Worm (Caenorhabditis elegans) whole organism, young adult: Measurements from ENCODE around the gene asp-1.
"Not testable (repeated sequence)": the region's sequence is repeated elsewhere in the genome, so short reads cannot be mapped to it uniquely, and the experiment has no call there.

ENCODE experiments used
- B0019.2 ChIP-seq: fragments of 200-800 bp; sonication (Bioruptor generic); conservative IDR thresholded peaks from 2 replicates; pipeline ENCODE4 v1.3.6; 2022; ENCODE audit warnings: missing genetic modification reagents, missing genetic modification characterization, missing compliant biosample characterization
- C17E4.6 ChIP-seq: fragments of 200-800 bp; sonication (Bioruptor generic); IDR thresholded peaks from 2 replicates; pipeline ENCODE4 v1.3.6; 2022; ENCODE audit warnings: missing genetic modification reagents, missing genetic modification characterization, missing compliant biosample characterization
- F22D6.2 ChIP-seq: sonication (generic microtip); optimal IDR thresholded peaks from 2 replicates; lab custom pipeline; 2016; ENCODE audit warnings: mild to moderate bottlenecking, missing genetic modification characterization, missing compliant biosample characterization
- F33H1.4 ChIP-seq: fragments of 200-800 bp; sonication (Bioruptor generic); IDR thresholded peaks from 2 replicates; pipeline ENCODE4 v1.3.6; 2022; ENCODE audit warnings: missing genetic modification reagents, missing genetic modification characterization, missing compliant biosample characterization
- F37B4.10 ChIP-seq: fragments of 200-800 bp; sonication (Bioruptor generic); IDR thresholded peaks from 2 replicates; pipeline ENCODE4 v1.3.6; 2022; ENCODE audit warnings: missing genetic modification characterization, missing compliant biosample characterization
- K11D2.4 ChIP-seq: fragments of 200-800 bp; sonication (Bioruptor generic); IDR thresholded peaks from 2 replicates; pipeline ENCODE4 v1.3.6; 2022; ENCODE audit warnings: missing genetic modification reagents, missing genetic modification characterization, missing compliant biosample characterization
- T07F8.4 ChIP-seq: sonication (generic microtip); optimal IDR thresholded peaks from 2 replicates; lab custom pipeline; 2016; ENCODE audit warnings: mild to moderate bottlenecking, missing genetic modification characterization, moderate library complexity, missing compliant biosample characterization
- Y53F4B.3 ChIP-seq: fragments of 200-800 bp; sonication (Bioruptor generic); IDR thresholded peaks from 2 replicates; pipeline ENCODE4 v1.3.6; 2022; ENCODE audit warnings: missing genetic modification reagents, missing genetic modification characterization, missing compliant biosample characterization
- Y56A3A.18 ChIP-seq: fragments of 200-800 bp; sonication (Bioruptor generic); IDR thresholded peaks from 2 replicates; pipeline ENCODE4 v1.3.6; 2022; ENCODE audit warnings: missing genetic modification reagents, missing genetic modification characterization, missing compliant biosample characterization
- Y95B8A.8 ChIP-seq: fragments of 200-800 bp; sonication (Bioruptor generic); IDR thresholded peaks from 2 replicates; pipeline ENCODE4 v1.3.6; 2022; ENCODE audit warnings: missing genetic modification reagents, missing genetic modification characterization, missing compliant biosample characterization
- aptf-2 ChIP-seq: fragments of 200-800 bp; sonication (Bioruptor generic); conservative IDR thresholded peaks from 2 replicates; pipeline ENCODE4 v1.3.6; 2022; ENCODE audit warnings: missing genetic modification reagents, missing genetic modification characterization, missing compliant biosample characterization
- aptf-3 ChIP-seq: fragments of 200-800 bp; sonication (Bioruptor generic); IDR thresholded peaks from 2 replicates; pipeline ENCODE4 v1.3.6; 2022; ENCODE audit warnings: missing genetic modification characterization, missing compliant biosample characterization
- attf-3 ChIP-seq: fragments of 200-800 bp; sonication (Bioruptor generic); conservative IDR thresholded peaks from 2 replicates; pipeline ENCODE4 v1.3.6; 2022; ENCODE audit warnings: missing genetic modification reagents, missing genetic modification characterization, missing compliant biosample characterization
- attf-5 ChIP-seq: fragments of 200-800 bp; sonication (Bioruptor generic); optimal IDR thresholded peaks from 2 replicates; lab custom pipeline; 2018; ENCODE audit warnings: mild to moderate bottlenecking, missing genetic modification characterization, missing compliant biosample characterization
- ccch-3 ChIP-seq: fragments of 200-800 bp; sonication (Bioruptor generic); optimal IDR thresholded peaks from 2 replicates; lab custom pipeline; 2018; ENCODE audit warnings: mild to moderate bottlenecking, missing genetic modification characterization, missing compliant biosample characterization
- cebp-2 ChIP-seq: fragments of 200-800 bp; sonication (Bioruptor generic); IDR thresholded peaks from 2 replicates; pipeline ENCODE4 v1.3.6; 2022; ENCODE audit warnings: missing genetic modification characterization, missing compliant biosample characterization
- ceh-40 ChIP-seq: fragments of 200-800 bp; sonication (Bioruptor generic); IDR thresholded peaks from 2 replicates; pipeline ENCODE4 v1.3.6; 2022; ENCODE audit warnings: missing genetic modification characterization, missing compliant biosample characterization
- ceh-58 ChIP-seq: fragments of 200-800 bp; sonication (Bioruptor generic); IDR thresholded peaks from 2 replicates; pipeline ENCODE4 v1.3.6; 2022; ENCODE audit warnings: missing genetic modification characterization, missing compliant biosample characterization
- chd-7 ChIP-seq: sonication (generic microtip); optimal IDR thresholded peaks from 2 replicates; lab custom pipeline; 2016; ENCODE audit warnings: mild to moderate bottlenecking, missing genetic modification characterization, moderate library complexity, missing compliant biosample characterization
- efl-1 ChIP-seq: fragments of 150-350 bp; optimal IDR thresholded peaks from 2 replicates; lab custom pipeline; 2014; ENCODE audit warnings: missing biosample characterization, missing genetic modification reagents, missing genetic modification characterization
- egl-18 ChIP-seq: fragments of 200-800 bp; sonication (Bioruptor generic); IDR thresholded peaks from 2 replicates; pipeline ENCODE4 v1.3.6; 2022; ENCODE audit warnings: missing genetic modification reagents, missing genetic modification characterization, missing compliant biosample characterization
- egl-44 ChIP-seq: fragments of 200-800 bp; sonication (Bioruptor generic); IDR thresholded peaks from 2 replicates; pipeline ENCODE4 v1.3.6; 2022; ENCODE audit warnings: missing genetic modification reagents, missing genetic modification characterization, missing compliant biosample characterization
- egrh-3 ChIP-seq: fragments of 200-800 bp; sonication (Bioruptor generic); IDR thresholded peaks from 2 replicates; pipeline ENCODE4 v1.3.6; 2022; ENCODE audit warnings: missing genetic modification reagents, missing genetic modification characterization, missing compliant biosample characterization
- hlh-12 ChIP-seq: sonication (generic microtip); optimal IDR thresholded peaks from 2 replicates; lab custom pipeline; 2016; ENCODE audit warnings: missing genetic modification characterization, missing compliant biosample characterization
- lin-26 ChIP-seq: fragments of 200-800 bp; sonication (Bioruptor generic); IDR thresholded peaks from 2 replicates; pipeline ENCODE4 v1.3.6; 2022; ENCODE audit warnings: missing genetic modification reagents, missing genetic modification characterization, missing compliant biosample characterization
- lin-40 ChIP-seq: sonication (generic microtip); optimal IDR thresholded peaks from 2 replicates; lab custom pipeline; 2016; ENCODE audit warnings: missing genetic modification characterization, mild to moderate bottlenecking, missing compliant biosample characterization, missing genotype, missing genetic modification reagents
- lsl-1 ChIP-seq: fragments of 200-800 bp; sonication (Bioruptor generic); optimal IDR thresholded peaks from 2 replicates; lab custom pipeline; 2018; ENCODE audit warnings: mild to moderate bottlenecking, missing genetic modification characterization, moderate library complexity, missing compliant biosample characterization
- mcd-1 ChIP-seq: fragments of 200-800 bp; sonication (Bioruptor generic); IDR thresholded peaks from 2 replicates; pipeline ENCODE4 v1.3.6; 2022; ENCODE audit warnings: missing genetic modification reagents, missing genetic modification characterization, missing compliant biosample characterization
- mel-28 ChIP-seq: sonication (generic microtip); optimal IDR thresholded peaks from 2 replicates; lab custom pipeline; 2016; ENCODE audit warnings: borderline replicate concordance, mild to moderate bottlenecking, missing genetic modification characterization, missing compliant biosample characterization
- nfya-2 ChIP-seq: fragments of 200-800 bp; sonication (Bioruptor generic); IDR thresholded peaks from 2 replicates; pipeline ENCODE4 v1.3.6; 2022; ENCODE audit warnings: missing genetic modification reagents, missing genetic modification characterization, missing compliant biosample characterization
- nhr-120 ChIP-seq: fragments of 200-800 bp; sonication (Bioruptor generic); IDR thresholded peaks from 2 replicates; pipeline ENCODE4 v1.3.6; 2022; ENCODE audit warnings: missing genetic modification characterization, missing compliant biosample characterization
- nhr-90 ChIP-seq: sonication (generic microtip); optimal IDR thresholded peaks from 2 replicates; lab custom pipeline; 2016; ENCODE audit warnings: missing genotype, mild to moderate bottlenecking, missing genetic modification characterization, missing compliant biosample characterization
- pbrm-1 ChIP-seq: fragments of 200-800 bp; sonication (Bioruptor generic); IDR thresholded peaks from 2 replicates; pipeline ENCODE4 v1.3.6; 2022; ENCODE audit warnings: missing genetic modification reagents, missing genetic modification characterization, missing compliant biosample characterization
- rpc-1 ChIP-seq, 2 experiments: fragments of 150-350 bp in 1 of 2; sonication (generic microtip) in 1 of 2; optimal IDR thresholded peaks; 2 replicates each; lab custom pipeline; 2014 to 2018; ENCODE audit warnings: missing biosample characterization in 1 of 2, missing genetic modification characterization in 1 of 2, missing genetic modification reagents in 1 of 2, missing genotype in 1 of 2
- sdz-38 ChIP-seq: sonication (generic microtip); optimal IDR thresholded peaks from 2 replicates; lab custom pipeline; 2016; ENCODE audit warnings: missing genotype, missing genetic modification characterization, missing compliant biosample characterization
- snpc-1.3 ChIP-seq: sonication (generic microtip); optimal IDR thresholded peaks from 2 replicates; lab custom pipeline; 2017; ENCODE audit warnings: missing genetic modification characterization, mild to moderate bottlenecking, missing compliant biosample characterization, antibody characterized with exemption, moderate library complexity, missing genotype, missing genetic modification reagents; ENCODE audit not compliant: insufficient read depth
- somi-1 ChIP-seq: fragments of 200-800 bp; sonication (Bioruptor generic); optimal IDR thresholded peaks from 2 replicates; lab custom pipeline; 2018; ENCODE audit warnings: mild to moderate bottlenecking, missing genetic modification characterization, missing compliant biosample characterization
- unc-130 ChIP-seq: sonication (generic microtip); optimal IDR thresholded peaks from 2 replicates; lab custom pipeline; 2016; ENCODE audit warnings: missing genetic modification reagents, missing genetic modification characterization, missing compliant biosample characterization
- unc-62 ChIP-seq: fragments of 150-350 bp; optimal IDR thresholded peaks from 2 replicates; lab custom pipeline; 2014; ENCODE audit warnings: missing biosample characterization, missing genetic modification reagents, missing genetic modification characterization
- ztf-18 ChIP-seq: sonication (generic microtip); optimal IDR thresholded peaks from 2 replicates; lab custom pipeline; 2016; ENCODE audit warnings: missing genotype, mild to moderate bottlenecking, missing genetic modification characterization, missing compliant biosample characterization
- ztf-3 ChIP-seq: fragments of 200-800 bp; sonication (Bioruptor generic); optimal IDR thresholded peaks from 2 replicates; lab custom pipeline; 2018; ENCODE audit warnings: mild to moderate bottlenecking, missing genetic modification characterization, missing compliant biosample characterization
- ztf-6 ChIP-seq: fragments of 200-800 bp; sonication (Bioruptor generic); IDR thresholded peaks from 2 replicates; pipeline ENCODE4 v1.3.6; 2022; ENCODE audit warnings: missing genetic modification reagents, missing genetic modification characterization, missing compliant biosample characterization

The asp-1 gene

DNA sequence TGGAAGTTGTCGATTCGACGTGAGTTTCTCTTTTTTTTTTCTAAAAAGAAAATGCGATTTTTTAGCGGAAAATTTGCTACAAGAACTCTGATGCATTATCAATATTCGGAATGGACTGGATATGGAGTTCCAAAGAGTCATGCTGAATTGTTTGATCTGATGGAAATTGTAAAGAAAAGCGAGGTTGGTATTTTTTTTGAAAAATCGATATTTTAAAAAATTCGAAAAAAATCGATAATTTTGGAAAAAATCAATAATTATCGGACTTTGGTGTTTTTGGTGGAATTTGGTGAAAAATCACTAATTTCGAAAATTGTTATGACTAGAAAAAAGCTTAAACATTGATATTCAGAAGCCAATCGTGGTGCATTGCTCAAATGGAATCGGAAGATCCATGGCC is 31.3 kb downstream of the asp-1 start:
- TF ChIP-seq C17E4.6 (no peak), pbrm-1 (GFP tag; lab: Robert Waterston, UW) (no peak), nhr-90 (no peak), Y53F4B.3 (no peak), ceh-58 (no peak), T07F8.4 (no peak), ceh-40 (GFP tag; lab: Robert Waterston, UW) (no peak), lin-40 (tag; lab: Kevin White, UChicago) (no peak), efl-1 (GFP tag; lab: Kevin White, UChicago) (no peak), aptf-2 (GFP tag; lab: Robert Waterston, UW) (no peak), mcd-1 (GFP tag; lab: Robert Waterston, UW) (no peak), ccch-3 (GFP tag; lab: Kevin White, UChicago) (no peak), F33H1.4 (GFP tag; lab: Robert Waterston, UW) (no peak), unc-130 (GFP tag; lab: Kevin White, UChicago) (no peak), lin-26 (GFP tag; lab: Robert Waterston, UW) (no peak), ztf-3 (GFP tag; lab: Kevin White, UChicago) (no peak), aptf-3 (GFP tag; lab: Robert Waterston, UW) (no peak), B0019.2 (no peak), Y56A3A.18 (GFP tag; lab: Robert Waterston, UW) (no peak), nhr-120 (GFP tag; lab: Robert Waterston, UW) (no peak)

DNA sequence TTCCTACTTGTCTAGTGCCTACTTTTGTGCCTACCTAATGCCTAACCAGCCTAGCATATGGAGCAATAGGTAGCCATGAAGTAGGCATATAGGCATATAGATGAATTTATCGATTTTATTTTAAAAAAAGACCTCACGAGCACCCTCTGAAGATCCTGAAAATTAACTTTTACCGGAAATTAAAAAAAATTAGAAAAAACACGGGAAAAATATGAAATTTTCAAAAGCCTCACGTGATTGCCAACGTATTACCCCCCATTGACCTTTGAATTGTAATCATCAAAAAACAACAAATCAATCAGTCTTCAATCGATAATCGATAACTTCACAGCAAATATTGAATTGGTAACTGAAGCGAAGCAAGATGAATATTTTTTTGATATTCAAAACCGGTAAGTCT is 36.3 kb downstream of the asp-1 start, which contains the start of gene Y39B6A.30:
Gene Y39B6A.30 (plus strand): TSS at position 301 of the 400 bp plus-strand sequence.
- not testable (repeated sequence) for TF ChIP-seq mel-28 (tag; lab: Kevin White, UChicago); hlh-12 (tag; lab: Kevin White, UChicago); unc-62 (GFP tag; lab: Kevin White, UChicago)
- TF ChIP-seq, all 124 proteins: peak for 0; not testable (repeated sequence) for 124

DNA sequence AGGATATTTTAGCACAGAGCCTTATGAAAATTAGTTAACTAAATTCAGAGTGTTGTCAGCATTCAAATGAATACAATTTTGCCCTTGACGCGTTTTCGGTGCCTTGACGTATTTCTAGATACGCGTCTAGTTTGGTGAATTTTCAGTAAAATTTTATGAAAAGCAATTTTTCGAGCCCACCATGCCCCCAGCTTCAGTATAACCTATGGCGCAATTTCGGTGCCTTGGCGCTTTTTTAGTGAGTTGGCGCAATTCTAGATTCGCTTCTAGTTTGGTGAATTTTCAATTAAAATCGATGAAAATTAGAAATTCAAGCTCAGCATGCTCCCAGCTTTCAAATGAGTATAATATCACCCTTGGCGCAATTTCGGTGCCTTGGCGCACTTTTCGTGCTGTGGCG is 37.3 kb downstream of the asp-1 start:
- no peak for TF ChIP-seq lsl-1 (GFP tag; lab: Kevin White, UChicago)

DNA sequence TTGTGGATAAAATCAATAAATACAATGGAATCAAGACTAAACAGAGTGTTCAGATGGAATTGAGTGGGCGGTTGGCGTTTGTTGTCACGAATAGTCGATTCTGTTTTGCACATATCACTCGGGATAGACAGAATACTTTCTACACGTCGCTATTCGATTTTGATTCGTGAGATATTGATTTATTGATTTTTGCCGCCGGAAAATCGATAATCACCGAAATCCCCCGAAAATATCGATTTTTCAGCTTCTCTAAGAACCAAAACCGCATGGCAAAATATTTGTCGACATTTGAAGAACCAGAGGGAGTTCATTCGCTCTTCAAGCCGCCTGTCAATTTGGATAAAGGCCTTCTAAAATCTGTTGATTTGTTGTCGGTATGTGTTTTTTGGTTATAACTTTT is 40.1 kb downstream of the asp-1 start:
- no peak for TF ChIP-seq chd-7 (tag; lab: Kevin White, UChicago)
- no peak for TF ChIP-seq somi-1
- no peak for TF ChIP-seq attf-5 (GFP tag; lab: Kevin White, UChicago)
- TF ChIP-seq Y95B8A.8 (GFP tag; lab: Robert Waterston, UW) = no peak
- TF ChIP-seq nfya-2 = no peak
- TF ChIP-seq cebp-2 (GFP tag; lab: Robert Waterston, UW) = no peak
- no peak for TF ChIP-seq K11D2.4
- no peak for TF ChIP-seq F22D6.2 (tag; lab: Kevin White, UChicago)
- TF ChIP-seq F37B4.10 = no peak
- TF ChIP-seq ztf-18 (tag; lab: Kevin White, UChicago) = no peak
- TF ChIP-seq attf-3 (GFP tag; lab: Robert Waterston, UW) = no peak
- no peak for TF ChIP-seq egrh-3 (GFP tag; lab: Robert Waterston, UW)
- TF ChIP-seq ztf-6 (GFP tag; lab: Robert Waterston, UW) = no peak
- TF ChIP-seq sdz-38 (tag; lab: Kevin White, UChicago) = no peak
- TF ChIP-seq snpc-1.3 (tag; lab: Kevin White, UChicago) = no peak
- no peak for TF ChIP-seq rpc-1 (optimal IDR thresholded peaks at IDR 0.05; lab: Kevin White, UChicago)
- TF ChIP-seq rpc-1 (tag; optimal IDR thresholded peaks at IDR 0.05; lab: Kevin White, UChicago) = no peak
- TF ChIP-seq egl-18 (GFP tag; lab: Robert Waterston, UW) = no peak
- TF ChIP-seq egl-44 (GFP tag; lab: Robert Waterston, UW) = no peak
